Comparison of ENCODE assay signal across 1 fruit fly cellular context in genomic region chrX:11713808-11714528, dm6.
TF ChIP-seq lines count a peak whose summit lies in the region.

No protein-coding gene starts in this region.

TF ChIP-seq in whole organism, embryonic, 481 proteins besides CTCF, POLR2A, EP300 and RAD21 (continued from another document):
- TF ChIP-seq usp (GFP tag; optimal IDR thresholded peaks at IDR 0.05; lab: Kevin White, UChicago) (no peak), CG10543 (GFP tag; optimal IDR thresholded peaks at IDR 0.05; lab: Kevin White, UChicago) (peak; percentile 61), yki (optimal IDR thresholded peaks at IDR 0.05; lab: Kevin White, UChicago) (peak; percentile 68), row (GFP tag; IDR thresholded peaks at IDR 0.05; lab: Robert Waterston, UW) (0 out of 3 replicates have a peak, but pooled peaks have one; percentile 7), CG2202 (tag; optimal IDR thresholded peaks at IDR 0.05; lab: Kevin White, UChicago) (no peak), Hand (GFP tag; optimal IDR thresholded peaks at IDR 0.05; lab: Kevin White, UChicago) (peak; percentile 63), chm (GFP tag; IDR thresholded peaks at IDR 0.05; lab: Robert Waterston, UW) (peak; percentile 13; the same call in 1 of the 2 replicates), lola (GFP tag; optimal IDR thresholded peaks at IDR 0.05; lab: Kevin White, UChicago) (peak in 1 of 3 experiments; percentile 77), cg (GFP tag; optimal IDR thresholded peaks at IDR 0.05; lab: Kevin White, UChicago) (peak; percentile 99), jing (GFP tag; optimal IDR thresholded peaks at IDR 0.05; lab: Kevin White, UChicago) (no peak), Scr (GFP tag; IDR thresholded peaks at IDR 0.05; lab: Robert Waterston, UW; ENCODE audit: partially characterized antibody) (peak; percentile 9; the same call in 1 of the 2 replicates), bsh (GFP tag; optimal IDR thresholded peaks at IDR 0.05; lab: Kevin White, UChicago) (peak in 1 of 2 experiments; percentile 55), ssp (GFP tag; IDR thresholded peaks at IDR 0.05; lab: Robert Waterston, UW) (no peak), abd-A (tag; optimal IDR thresholded peaks at IDR 0.05; lab: Kevin White, UChicago) (peak; percentile 52), CG12769 (tag; optimal IDR thresholded peaks at IDR 0.05; lab: Kevin White, UChicago) (peak; percentile 30), CG34422 (GFP tag; IDR thresholded peaks at IDR 0.05; lab: Robert Waterston, UW) (peak; percentile 16; the same call in 1 of the 3 replicates), CG3163 (GFP tag; optimal IDR thresholded peaks at IDR 0.05; lab: Kevin White, UChicago) (peak; percentile 62), sc (optimal IDR thresholded peaks at IDR 0.05; lab: Kevin White, UChicago) (no peak), sc (GFP tag; optimal IDR thresholded peaks at IDR 0.05; lab: Kevin White, UChicago) (no peak), sens (GFP tag; lab: Kevin White, UChicago) (peak; percentile 69), disco-r (GFP tag; optimal IDR thresholded peaks at IDR 0.05; lab: Kevin White, UChicago) (no peak), sug (tag; optimal IDR thresholded peaks at IDR 0.05; lab: Kevin White, UChicago) (peak; percentile 7), Pdp1 (GFP tag; optimal IDR thresholded peaks at IDR 0.05; lab: Kevin White, UChicago) (peak in 1 of 2 experiments; percentile 82), CG13296 (GFP tag; optimal IDR thresholded peaks at IDR 0.05; lab: Kevin White, UChicago) (peak; percentile 0)
